Fruit fly (Drosophila melanogaster) whole organism, embryonic: ENCODE measurements around the gene CG7789.

Source experiments
- Awh ChIP-seq: fragments of 200-800 bp; sonication (Bioruptor generic); IDR thresholded peaks from 2 replicates; pipeline ENCODE4, ENCODE4 v1.3.6; 2022; ENCODE audit warnings: missing biosample characterization, missing genetic modification characterization
- CG15514 ChIP-seq: fragments of 200-800 bp; sonication (Bioruptor generic); optimal IDR thresholded peaks from 3 replicates; lab custom pipeline; 2017; ENCODE audit warnings: missing biosample characterization, missing genetic modification characterization, mild to moderate bottlenecking, moderate library complexity, missing genetic modification reagents
- CG16815 ChIP-seq: fragments of 200-800 bp; sonication (Bioruptor generic); optimal IDR thresholded peaks from 3 replicates; lab custom pipeline; 2017; ENCODE audit warnings: missing biosample characterization, mild to moderate bottlenecking, missing genetic modification characterization
- CG17328 ChIP-seq: fragments of 200-800 bp; sonication (Bioruptor generic); IDR thresholded peaks from 2 replicates; pipeline ENCODE4 v1.3.6; 2022; ENCODE audit warnings: missing biosample characterization, missing genetic modification characterization
- CG2116 ChIP-seq: fragments of 200-800 bp; sonication (Bioruptor generic); optimal IDR thresholded peaks from 3 replicates; lab custom pipeline; 2018; ENCODE audit warnings: missing biosample characterization, mild to moderate bottlenecking, missing genetic modification characterization
- CG30431 ChIP-seq: fragments of 200-800 bp; sonication (Bioruptor generic); optimal IDR thresholded peaks from 2 replicates; lab custom pipeline; 2017; ENCODE audit warnings: missing biosample characterization, missing genetic modification characterization
- CG3163 ChIP-seq: fragments of 200-800 bp; sonication (Bioruptor generic); optimal IDR thresholded peaks from 3 replicates; lab custom pipeline; 2016; ENCODE audit warnings: missing biosample characterization, missing genetic modification characterization
- CG3838 ChIP-seq: fragments of 200-800 bp; sonication (Bioruptor generic); optimal IDR thresholded peaks from 3 replicates; lab custom pipeline; 2016; ENCODE audit warnings: missing biosample characterization, missing genetic modification characterization
- CG4360 ChIP-seq: fragments of 200-800 bp; sonication (Bioruptor generic); IDR thresholded peaks from 2 replicates; pipeline ENCODE4 v1.3.6; 2022; ENCODE audit warnings: missing biosample characterization, missing genetic modification characterization
- CG43689 ChIP-seq: fragments of 200-800 bp; sonication (Bioruptor generic); IDR thresholded peaks from 2 replicates; pipeline ENCODE4 v1.3.6; 2022; ENCODE audit warnings: missing biosample characterization, missing genetic modification characterization
- CG5953 ChIP-seq: fragments of 200-800 bp; sonication (Bioruptor generic); IDR thresholded peaks from 2 replicates; pipeline ENCODE4 v1.3.6; 2022; ENCODE audit warnings: missing biosample characterization, missing genetic modification characterization
- CG6854 ChIP-seq: fragments of 200-800 bp; sonication (Bioruptor generic); optimal IDR thresholded peaks from 3 replicates; lab custom pipeline; 2017; ENCODE audit warnings: missing biosample characterization, mild to moderate bottlenecking, missing genetic modification characterization
- CG8944 ChIP-seq: fragments of 200-800 bp; sonication (Bioruptor generic); optimal IDR thresholded peaks from 3 replicates; lab custom pipeline; 2016; ENCODE audit warnings: missing biosample characterization, missing genetic modification characterization
- CG9817 ChIP-seq: fragments of 200-800 bp; sonication (Bioruptor generic); optimal IDR thresholded peaks from 2 replicates; lab custom pipeline; 2018; ENCODE audit warnings: missing biosample characterization, mild to moderate bottlenecking, missing genetic modification characterization, moderate library complexity
- CTCF ChIP-seq: fragments of 200-800 bp; sonication (Bioruptor generic); optimal IDR thresholded peaks from 2 replicates; lab custom pipeline; 2017; ENCODE audit warnings: missing biosample characterization, mild to moderate bottlenecking, missing genetic modification characterization, moderate library complexity
- Deaf1 ChIP-seq: fragments of 200-800 bp; optimal IDR thresholded peaks from 3 replicates; lab custom pipeline; 2019; ENCODE audit warnings: missing biosample characterization, mild to moderate bottlenecking, missing genetic modification characterization, moderate library complexity
- Doc3 ChIP-seq: fragments of 200-800 bp; sonication (Bioruptor generic); IDR thresholded peaks from 3 replicates; pipeline ENCODE4 v1.3.6; 2022; ENCODE audit warnings: missing biosample characterization, missing genetic modification characterization; ENCODE audit not compliant: partially characterized antibody
- Drgx ChIP-seq: fragments of 200-800 bp; sonication (Bioruptor generic); IDR thresholded peaks from 2 replicates; pipeline ENCODE4 v1.3.6; 2022; ENCODE audit warnings: missing biosample characterization, missing genetic modification characterization
- E2f2 ChIP-seq: fragments of 200-800 bp; sonication (Bioruptor generic); IDR thresholded peaks from 2 replicates; pipeline ENCODE4 v1.3.6; 2022; ENCODE audit warnings: missing biosample characterization, missing genetic modification characterization
- Lpt ChIP-seq: fragments of >200 bp; optimal IDR thresholded peaks from 2 replicates; lab custom pipeline; 2018; ENCODE audit warnings: missing biosample characterization, missing genetic modification characterization
- NFAT ChIP-seq: fragments of 200-800 bp; sonication (Bioruptor generic); IDR thresholded peaks from 2 replicates; pipeline ENCODE4 v1.3.6; 2022; ENCODE audit warnings: missing biosample characterization, missing genetic modification characterization
- PHDP ChIP-seq: fragments of 200-800 bp; sonication (Bioruptor generic); optimal IDR thresholded peaks from 3 replicates; lab custom pipeline; 2018; ENCODE audit warnings: missing biosample characterization, mild to moderate bottlenecking, missing genetic modification characterization, moderate library complexity
- Scr ChIP-seq: fragments of 200-800 bp; sonication (Bioruptor generic); IDR thresholded peaks from 2 replicates; pipeline ENCODE4 v1.3.6; 2022; ENCODE audit warnings: missing biosample characterization, missing genetic modification characterization; ENCODE audit not compliant: partially characterized antibody
- Sry-δ ChIP-seq: fragments of 200-800 bp; sonication (Bioruptor generic); optimal IDR thresholded peaks from 2 replicates; lab custom pipeline; 2016; ENCODE audit warnings: missing biosample characterization, missing genetic modification characterization
- Tbp ChIP-seq: fragments of >200 bp; optimal IDR thresholded peaks from 2 replicates; lab custom pipeline; 2018; ENCODE audit warnings: missing biosample characterization, missing genetic modification characterization
- bab2 ChIP-seq: fragments of 200-800 bp; sonication (Bioruptor generic); optimal IDR thresholded peaks from 2 replicates; lab custom pipeline; 2016; ENCODE audit warnings: missing biosample characterization, missing genetic modification characterization
- bsh ChIP-seq, 2 experiments: fragments of 200-800 bp; sonication (Bioruptor generic); optimal IDR thresholded peaks; 2 replicates each; lab custom pipeline; 2017 to 2018; ENCODE audit warnings: mild to moderate bottlenecking in 2 of 2, missing biosample characterization in 2 of 2, missing genetic modification characterization in 2 of 2, moderate library complexity in 1 of 2
- cg ChIP-seq: fragments of 200-800 bp; sonication (Bioruptor generic); optimal IDR thresholded peaks from 3 replicates; lab custom pipeline; 2019; ENCODE audit warnings: missing biosample characterization, mild to moderate bottlenecking, missing genetic modification characterization, moderate library complexity
- chif ChIP-seq, 2 experiments: fragments of 200-800 bp; sonication (Bioruptor generic); optimal IDR thresholded peaks; 3 replicates each; lab custom pipeline; 2016; ENCODE audit warnings: missing biosample characterization in 2 of 2, missing genetic modification characterization in 2 of 2
- chm ChIP-seq: fragments of 200-800 bp; sonication (Bioruptor generic); IDR thresholded peaks from 2 replicates; pipeline ENCODE4 v1.3.6; 2022; ENCODE audit warnings: missing biosample characterization, missing genetic modification characterization
- ci ChIP-seq: fragments of 200-800 bp; sonication (Bioruptor generic); IDR thresholded peaks from 3 replicates; pipeline ENCODE4 v1.3.6; 2022; ENCODE audit warnings: missing biosample characterization, missing genetic modification characterization
- corto ChIP-seq: fragments of 200-800 bp; sonication (Bioruptor generic); optimal IDR thresholded peaks from 2 replicates; lab custom pipeline; 2016; ENCODE audit warnings: missing biosample characterization, mild to moderate bottlenecking, missing genetic modification characterization, moderate library complexity
- disco-r ChIP-seq: fragments of 200-800 bp; sonication (Bioruptor generic); optimal IDR thresholded peaks from 2 replicates; lab custom pipeline; 2016; ENCODE audit warnings: missing biosample characterization, missing genetic modification characterization
- dm ChIP-seq: fragments of 200-800 bp; sonication (Bioruptor generic); optimal IDR thresholded peaks from 3 replicates; lab custom pipeline; 2016; ENCODE audit warnings: missing biosample characterization, missing genetic modification characterization
- ham ChIP-seq: fragments of 200-800 bp; sonication (Bioruptor generic); IDR thresholded peaks from 2 replicates; pipeline ENCODE4 v1.3.6; 2022; ENCODE audit warnings: missing biosample characterization, missing genetic modification characterization
- hbn ChIP-seq: fragments of 200-800 bp; sonication (Bioruptor generic); IDR thresholded peaks from 2 replicates; pipeline ENCODE4 v1.3.6; 2022; ENCODE audit warnings: missing biosample characterization, missing genetic modification characterization; ENCODE audit not compliant: partially characterized antibody
- her ChIP-seq: fragments of 200-800 bp; sonication (Bioruptor generic); optimal IDR thresholded peaks from 2 replicates; lab custom pipeline; 2016; ENCODE audit warnings: missing biosample characterization, missing genetic modification characterization
- ind ChIP-seq: fragments of 200-800 bp; sonication (Bioruptor generic); optimal IDR thresholded peaks from 3 replicates; lab custom pipeline; 2016; ENCODE audit warnings: missing biosample characterization, missing genetic modification characterization
- klu ChIP-seq: fragments of 200-800 bp; sonication (Bioruptor generic); IDR thresholded peaks from 2 replicates; pipeline ENCODE4 v1.3.6; 2022; ENCODE audit warnings: missing biosample characterization, missing genetic modification characterization
- mirr ChIP-seq: fragments of 200-800 bp; sonication (Bioruptor generic); optimal IDR thresholded peaks from 3 replicates; lab custom pipeline; 2018; ENCODE audit warnings: missing biosample characterization, mild to moderate bottlenecking, missing genetic modification characterization
- mld ChIP-seq: fragments of 200-800 bp; sonication (Bioruptor generic); IDR thresholded peaks from 3 replicates; pipeline ENCODE4 v1.3.6; 2022; ENCODE audit warnings: missing biosample characterization, missing genetic modification characterization; ENCODE audit not compliant: partially characterized antibody
- nmo ChIP-seq: fragments of 200-800 bp; sonication (Bioruptor generic); optimal IDR thresholded peaks from 2 replicates; lab custom pipeline; 2018; ENCODE audit warnings: missing biosample characterization, mild to moderate bottlenecking, missing genetic modification characterization, moderate library complexity
- org-1 ChIP-seq: fragments of 200-800 bp; sonication (Bioruptor generic); optimal IDR thresholded peaks from 2 replicates; lab custom pipeline; 2017; ENCODE audit warnings: missing biosample characterization, missing genetic modification characterization
- run ChIP-seq: fragments of 200-800 bp; sonication (Bioruptor generic); optimal IDR thresholded peaks from 3 replicates; lab custom pipeline; 2018; ENCODE audit warnings: missing biosample characterization, mild to moderate bottlenecking, missing genetic modification characterization
- so ChIP-seq: fragments of 200-800 bp; sonication (Bioruptor generic); IDR thresholded peaks from 3 replicates; pipeline ENCODE4 v1.3.6; 2022; ENCODE audit warnings: missing biosample characterization, missing genetic modification characterization
- tup ChIP-seq: fragments of 200-800 bp; sonication (Bioruptor generic); optimal IDR thresholded peaks from 2 replicates; lab custom pipeline; 2016; ENCODE audit warnings: missing biosample characterization, mild to moderate bottlenecking, missing genetic modification characterization, moderate library complexity
- unpg ChIP-seq: fragments of 200-800 bp; sonication (Bioruptor generic); optimal IDR thresholded peaks from 3 replicates; lab custom pipeline; 2018; ENCODE audit warnings: missing biosample characterization, mild to moderate bottlenecking, missing genetic modification characterization, moderate library complexity
- yki ChIP-seq: fragments of >200 bp; optimal IDR thresholded peaks from 3 replicates; lab custom pipeline; 2018
- zen2 ChIP-seq: fragments of 200-800 bp; sonication (Bioruptor generic); IDR thresholded peaks from 3 replicates; pipeline ENCODE4 v1.3.6; 2022; ENCODE audit warnings: missing biosample characterization, missing genetic modification characterization; ENCODE audit not compliant: partially characterized antibody
- zfh1 ChIP-seq: fragments of 200-800 bp; sonication (Bioruptor generic); IDR thresholded peaks from 3 replicates; pipeline ENCODE4 v1.3.6; 2022; ENCODE audit warnings: missing biosample characterization, missing genetic modification characterization

The CG7789 gene

DNA sequence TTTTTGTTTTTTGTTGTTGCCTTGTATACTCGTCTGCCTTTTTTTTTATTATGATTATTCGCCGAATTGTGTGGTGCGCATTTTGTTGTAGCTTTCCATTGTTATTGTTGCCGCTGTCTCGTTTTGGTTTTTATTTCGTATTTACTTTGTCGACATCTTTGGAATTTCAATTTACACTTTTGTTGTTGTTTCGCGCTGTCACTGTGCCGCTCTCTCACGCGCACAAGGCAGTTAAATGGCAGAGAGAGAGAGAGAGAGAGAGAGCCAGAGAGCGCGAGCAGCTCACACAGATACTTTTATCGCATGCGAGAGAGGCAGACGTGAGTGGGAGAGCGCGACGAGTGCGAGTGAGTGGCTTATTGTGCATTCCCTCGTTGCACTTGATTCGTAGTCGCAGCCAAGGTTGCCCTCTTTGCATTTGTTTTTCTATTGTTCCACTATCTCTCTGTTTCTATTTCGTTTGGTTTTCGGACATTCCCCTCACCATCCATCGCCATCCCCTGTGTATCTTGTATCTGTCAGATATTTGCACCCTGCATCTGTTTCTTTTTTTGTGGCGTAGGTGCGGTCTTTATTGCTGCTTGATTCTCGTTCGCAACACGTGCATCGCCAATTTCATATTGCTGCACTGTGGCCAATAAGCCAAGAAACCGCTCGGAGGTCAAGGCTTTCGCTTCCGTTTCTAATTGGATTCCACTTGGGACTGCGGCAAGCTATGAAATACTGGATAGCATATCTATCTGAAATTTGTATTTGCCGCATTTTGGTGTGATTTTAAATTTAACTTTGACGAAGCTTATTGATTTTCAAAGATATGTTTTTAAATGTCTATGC is 28.4 kb upstream of the CG7789 start (continued):
- TF ChIP-seq NFAT (peak; percentile 3; the same call in 1 of the 2 replicates), ci (peak; percentile 57; the same call in 1 of the 3 replicates), zen2 (GFP tag; lab: Robert Waterston, UW) (peak; percentile 83; the same call in 2 of the 3 replicates), ham (GFP tag; lab: Robert Waterston, UW) (no peak), CG4360 (GFP tag; lab: Robert Waterston, UW) (peak; percentile 91), CTCF (GFP tag; lab: Kevin White, UChicago) (no peak), ind (GFP tag; lab: Kevin White, UChicago) (no peak), chm (GFP tag; lab: Robert Waterston, UW) (peak; percentile 65), klu (no peak), CG17328 (GFP tag; lab: Robert Waterston, UW) (no peak), CG9817 (tag; lab: Kevin White, UChicago) (no peak), Tbp (GFP tag; lab: Kevin White, UChicago) (peak; percentile 83), CG5953 (GFP tag; lab: Robert Waterston, UW) (no peak), chif (GFP tag; optimal IDR thresholded peaks at IDR 0.05; lab: Kevin White, UChicago) (no peak), so (peak; percentile 47; the same call in 2 of the 3 replicates), nmo (GFP tag; lab: Kevin White, UChicago) (no peak), CG2116 (no peak), bsh (GFP tag; optimal IDR thresholded peaks at IDR 0.05; lab: Kevin White, UChicago) (peak in 1 of 2 experiments; percentile 9), hbn (GFP tag; lab: Robert Waterston, UW) (no peak), dm (no peak), org-1 (no peak), run (tag; lab: Kevin White, UChicago) (peak; percentile 24), tup (no peak), zfh1 (no peak), PHDP (tag; lab: Kevin White, UChicago) (peak; percentile 4), mirr (GFP tag; lab: Kevin White, UChicago) (peak; percentile 47), yki (lab: Kevin White, UChicago) (peak; percentile 100), Lpt (GFP tag; lab: Kevin White, UChicago) (no peak), corto (peak; percentile 55), disco-r (no peak), Doc3 (peak; percentile 28; the same call in 1 of the 3 replicates), CG15514 (peak; percentile 95), Awh (GFP tag; lab: Robert Waterston, UW) (no peak), unpg (GFP tag; lab: Kevin White, UChicago) (peak; percentile 30), cg (peak; percentile 82), CG8944 (GFP tag; lab: Kevin White, UChicago) (no peak), CG43689 (GFP tag; lab: Robert Waterston, UW) (no peak), Sry-δ (GFP tag; lab: Kevin White, UChicago) (no peak), CG6854 (GFP tag; lab: Kevin White, UChicago) (peak; percentile 53), bab2 (GFP tag; lab: Kevin White, UChicago) (no peak), Drgx (GFP tag; lab: Robert Waterston, UW) (0 out of 2 replicates have a peak, but pooled peaks have one; percentile 37), E2f2 (GFP tag; lab: Robert Waterston, UW) (0 out of 2 replicates have a peak, but pooled peaks have one; percentile 17), Deaf1 (tag; lab: Kevin White, UChicago) (no peak), CG3838 (GFP tag; lab: Kevin White, UChicago) (no peak), CG30431 (GFP tag; lab: Kevin White, UChicago) (no peak), Scr (GFP tag; lab: Robert Waterston, UW) (peak; percentile 43; the same call in 1 of the 2 replicates), CG3163 (GFP tag; lab: Kevin White, UChicago) (no peak), CG16815 (GFP tag; lab: Kevin White, UChicago) (no peak), mld (GFP tag; lab: Robert Waterston, UW) (peak; percentile 30; the same call in 1 of the 3 replicates), her (GFP tag; lab: Kevin White, UChicago) (no peak)
